In the genomic region with DNA sequence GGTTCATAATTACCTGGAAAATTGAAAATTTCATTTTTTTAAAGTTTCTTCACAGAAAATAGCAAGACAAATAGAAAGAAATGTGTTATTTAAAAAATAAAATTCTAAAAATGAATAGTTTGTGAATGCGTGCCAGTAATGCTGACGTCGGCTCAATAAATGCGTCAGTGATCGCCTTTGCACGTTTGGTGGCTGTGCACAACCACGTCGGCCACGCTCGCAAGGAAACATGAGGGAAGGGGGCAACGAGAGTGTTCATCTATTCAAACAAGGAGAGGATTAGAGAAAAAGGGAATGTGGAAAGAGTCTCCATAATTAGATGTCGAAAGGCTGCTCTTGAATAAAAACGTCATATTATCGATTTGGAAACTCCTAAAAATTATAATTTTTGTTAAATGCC, we compare ENCODE assay signal across 4 worm cellular contexts.
TF ChIP-seq lines count a peak whose summit lies in the region.

uggt-1 (minus strand) TSS at position 13 of the 400 bp plus-strand sequence.

TF ChIP-seq in whole organism, L2 larva, 48 proteins besides CTCF, POLR2A, EP300 and RAD21 (continues in another document):
- TF ChIP-seq snpc-4 (tag; optimal IDR thresholded peaks at IDR 0.05; lab: Kevin White, UChicago), result peak; percentile 55
- TF ChIP-seq unc-55 (GFP tag; optimal IDR thresholded peaks at IDR 0.05; lab: Kevin White, UChicago), result peak; percentile 90
- TF ChIP-seq nhr-21 (tag; optimal IDR thresholded peaks at IDR 0.05; lab: Kevin White, UChicago), result peak; percentile 81
- TF ChIP-seq ztf-4 (tag; optimal IDR thresholded peaks at IDR 0.05; lab: Kevin White, UChicago), result peak; percentile 88
- TF ChIP-seq fos-1 (tag; optimal IDR thresholded peaks at IDR 0.05; lab: Kevin White, UChicago), result peak; percentile 94
- TF ChIP-seq elt-3 (tag; optimal IDR thresholded peaks at IDR 0.05; lab: Kevin White, UChicago), result no peak
- no peak for TF ChIP-seq ztf-11 (tag; optimal IDR thresholded peaks at IDR 0.05; lab: Kevin White, UChicago)
- TF ChIP-seq ceh-16 (tag; optimal IDR thresholded peaks at IDR 0.05; lab: Kevin White, UChicago), result peak; percentile 27
- TF ChIP-seq ceh-82 (tag; optimal IDR thresholded peaks at IDR 0.05; lab: Kevin White, UChicago), result peak; percentile 57
- no peak for TF ChIP-seq nhr-12 (tag; optimal IDR thresholded peaks at IDR 0.05; lab: Kevin White, UChicago)
- TF ChIP-seq ama-1 (optimal IDR thresholded peaks at IDR 0.05; lab: Kevin White, UChicago), result no peak
- peak; percentile 88 for TF ChIP-seq nhr-129 (tag; optimal IDR thresholded peaks at IDR 0.05; lab: Kevin White, UChicago)
- TF ChIP-seq nhr-77 (tag; optimal IDR thresholded peaks at IDR 0.05; lab: Kevin White, UChicago), result peak; percentile 46
- TF ChIP-seq aly-2 (tag; optimal IDR thresholded peaks at IDR 0.05; lab: Kevin White, UChicago), result no peak
- TF ChIP-seq unc-39 (tag; optimal IDR thresholded peaks at IDR 0.05; lab: Kevin White, UChicago), result no peak
- TF ChIP-seq unc-62 (GFP tag; optimal IDR thresholded peaks at IDR 0.05; lab: Kevin White, UChicago), result peak; percentile 52
- TF ChIP-seq lsy-2 (tag; optimal IDR thresholded peaks at IDR 0.05; lab: Kevin White, UChicago), result peak; percentile 80 to 94
- no peak for TF ChIP-seq ztf-1 (GFP tag; conservative IDR thresholded peaks at IDR 0.05; lab: Robert Waterston, UW)
- TF ChIP-seq F13H6.1 (tag; optimal IDR thresholded peaks at IDR 0.05; lab: Kevin White, UChicago), result peak; percentile 94
- TF ChIP-seq C34F6.9 (tag; optimal IDR thresholded peaks at IDR 0.05; lab: Kevin White, UChicago), result peak; percentile 90
- peak; percentile 93 for TF ChIP-seq zag-1 (tag; optimal IDR thresholded peaks at IDR 0.05; lab: Kevin White, UChicago)
- TF ChIP-seq nhr-6 (tag; optimal IDR thresholded peaks at IDR 0.05; lab: Kevin White, UChicago), result peak; percentile 82

TF ChIP-seq in whole organism, L4 larva, 104 proteins besides CTCF, POLR2A, EP300 and RAD21 (continues in another document):
- TF ChIP-seq daf-19 (GFP tag; conservative IDR thresholded peaks at IDR 0.05; lab: Robert Waterston, UW) (peak; percentile 87), F37D6.2 (tag; optimal IDR thresholded peaks at IDR 0.05; lab: Kevin White, UChicago) (peak; percentile 90), rbr-2 (tag; optimal IDR thresholded peaks at IDR 0.05; lab: Kevin White, UChicago) (peak; percentile 96), ztf-11 (tag; optimal IDR thresholded peaks at IDR 0.05; lab: Kevin White, UChicago) (no peak), D1046.2 (GFP tag; IDR thresholded peaks at IDR 0.05; lab: Robert Waterston, UW) (no peak), unc-39 (tag; optimal IDR thresholded peaks at IDR 0.05; lab: Kevin White, UChicago) (no peak), tag-97 (GFP tag; IDR thresholded peaks at IDR 0.05; lab: Robert Waterston, UW) (no peak), ZK546.5 (tag; optimal IDR thresholded peaks at IDR 0.05; lab: Kevin White, UChicago) (no peak), daf-8 (GFP tag; IDR thresholded peaks at IDR 0.05; lab: Robert Waterston, UW) (no peak), unc-130 (GFP tag; optimal IDR thresholded peaks at IDR 0.05; lab: Kevin White, UChicago) (no peak), ceh-44 (GFP tag; IDR thresholded peaks at IDR 0.05; lab: Robert Waterston, UW) (no peak), madf-9 (GFP tag; conservative IDR thresholded peaks at IDR 0.05; lab: Robert Waterston, UW) (peak; percentile 67; the same call in 1 of the 2 replicates), pqm-1 (tag; optimal IDR thresholded peaks at IDR 0.05; lab: Kevin White, UChicago) (peak; percentile 73), nhr-102 (tag; optimal IDR thresholded peaks at IDR 0.05; lab: Kevin White, UChicago) (peak; percentile 86), ces-1 (GFP tag; optimal IDR thresholded peaks at IDR 0.05; lab: Kevin White, UChicago) (peak; percentile 48), nhr-28 (tag; optimal IDR thresholded peaks at IDR 0.05; lab: Kevin White, UChicago) (peak; percentile 85), dmd-8 (GFP tag; IDR thresholded peaks at IDR 0.05; lab: Robert Waterston, UW) (no peak), ZK337.2 (GFP tag; IDR thresholded peaks at IDR 0.05; lab: Robert Waterston, UW) (no peak), R02D3.7 (tag; optimal IDR thresholded peaks at IDR 0.05; lab: Kevin White, UChicago) (no peak), vab-7 (GFP tag; IDR thresholded peaks at IDR 0.05; lab: Robert Waterston, UW) (peak; percentile 72), lin-29 (GFP tag; IDR thresholded peaks at IDR 0.05; lab: Robert Waterston, UW) (no peak), T20F7.1 (GFP tag; optimal IDR thresholded peaks at IDR 0.05; lab: Kevin White, UChicago) (peak; percentile 85), saeg-2 (GFP tag; IDR thresholded peaks at IDR 0.05; lab: Robert Waterston, UW) (no peak), gei-8 (GFP tag; optimal IDR thresholded peaks at IDR 0.05; lab: Kevin White, UChicago) (no peak)

TF ChIP-seq in whole organism, late embryonic, 69 proteins besides CTCF, POLR2A, EP300 and RAD21 (continues in another document):
- no peak for TF ChIP-seq mec-3 (tag; optimal IDR thresholded peaks at IDR 0.05; lab: Kevin White, UChicago; ENCODE audit: borderline replicate concordance)
- TF ChIP-seq unc-42 (tag; optimal IDR thresholded peaks at IDR 0.05; lab: Kevin White, UChicago), result peak; percentile 95
- TF ChIP-seq K09A11.1 (tag; optimal IDR thresholded peaks at IDR 0.05; lab: Kevin White, UChicago; ENCODE audit: insufficient read depth), result no peak
- no peak for TF ChIP-seq eyg-1 (tag; optimal IDR thresholded peaks at IDR 0.05; lab: Kevin White, UChicago)
- TF ChIP-seq ztf-16 (tag; optimal IDR thresholded peaks at IDR 0.05; lab: Kevin White, UChicago), result peak; percentile 33
- no peak for TF ChIP-seq hlh-13 (GFP tag; optimal IDR thresholded peaks at IDR 0.05; lab: Kevin White, UChicago)
- TF ChIP-seq hlh-8 (tag; optimal IDR thresholded peaks at IDR 0.05; lab: Kevin White, UChicago), result no peak
- peak; percentile 0 for TF ChIP-seq madf-2 (tag; optimal IDR thresholded peaks at IDR 0.05; lab: Kevin White, UChicago)
- TF ChIP-seq ceh-30 (tag; optimal IDR thresholded peaks at IDR 0.05; lab: Kevin White, UChicago), result peak; percentile 42
- TF ChIP-seq unc-55 (GFP tag; optimal IDR thresholded peaks at IDR 0.05; lab: Kevin White, UChicago), result no peak
- no peak for TF ChIP-seq nhr-232 (tag; optimal IDR thresholded peaks at IDR 0.05; lab: Kevin White, UChicago)
- peak; percentile 86 for TF ChIP-seq nfya-1 (tag; optimal IDR thresholded peaks at IDR 0.05; lab: Kevin White, UChicago)
- no peak for TF ChIP-seq nhr-11 (tag; optimal IDR thresholded peaks at IDR 0.05; lab: Kevin White, UChicago)
- TF ChIP-seq Y22D7AL.16 (tag; optimal IDR thresholded peaks at IDR 0.05; lab: Kevin White, UChicago), result peak; percentile 23
- no peak for TF ChIP-seq pag-3 (tag; optimal IDR thresholded peaks at IDR 0.05; lab: Kevin White, UChicago; ENCODE audit: borderline replicate concordance)
- TF ChIP-seq zip-5 (tag; optimal IDR thresholded peaks at IDR 0.05; lab: Kevin White, UChicago), result no peak
- TF ChIP-seq sdc-2 (tag; optimal IDR thresholded peaks at IDR 0.05; lab: Kevin White, UChicago), result peak; percentile 63
- no peak for TF ChIP-seq ahr-1 (tag; optimal IDR thresholded peaks at IDR 0.05; lab: Kevin White, UChicago)
- no peak for TF ChIP-seq lim-6 (tag; optimal IDR thresholded peaks at IDR 0.05; lab: Kevin White, UChicago)
- TF ChIP-seq ceh-18 (tag; optimal IDR thresholded peaks at IDR 0.05; lab: Kevin White, UChicago), result peak; percentile 70
- peak; percentile 62 for TF ChIP-seq sox-2 (GFP tag; IDR thresholded peaks at IDR 0.05; lab: Robert Waterston, UW)
- TF ChIP-seq pha-2 (tag; optimal IDR thresholded peaks at IDR 0.05; lab: Kevin White, UChicago), result no peak
- peak; percentile 80 for TF ChIP-seq ceh-34 (tag; optimal IDR thresholded peaks at IDR 0.05; lab: Kevin White, UChicago)
- peak; percentile 58 for TF ChIP-seq ceh-6 (GFP tag; optimal IDR thresholded peaks at IDR 0.05; lab: Kevin White, UChicago)

TF ChIP-seq in whole organism, mixed stage, embryonic, 35 proteins besides CTCF, POLR2A, EP300 and RAD21:
- TF ChIP-seq drap-1 (GFP tag; optimal IDR thresholded peaks at IDR 0.05; lab: Kevin White, UChicago) (peak; percentile 45), ces-1 (GFP tag; optimal IDR thresholded peaks at IDR 0.05; lab: Kevin White, UChicago) (peak; percentile 95), pha-4 (tag; optimal IDR thresholded peaks at IDR 0.05; lab: Kevin White, UChicago) (peak; percentile 62), M03D4.4 (tag; optimal IDR thresholded peaks at IDR 0.05; lab: Kevin White, UChicago) (peak; percentile 59), zip-8 (tag; optimal IDR thresholded peaks at IDR 0.05; lab: Kevin White, UChicago) (peak; percentile 1), elt-3 (tag; optimal IDR thresholded peaks at IDR 0.05; lab: Kevin White, UChicago) (no peak), ceh-43 (GFP tag; optimal IDR thresholded peaks at IDR 0.05; lab: Kevin White, UChicago) (peak; percentile 19), blmp-1 (tag; optimal IDR thresholded peaks at IDR 0.05; lab: Kevin White, UChicago) (no peak), lin-13 (tag; optimal IDR thresholded peaks at IDR 0.05; lab: Kevin White, UChicago) (peak; percentile 90), bed-3 (GFP tag; optimal IDR thresholded peaks at IDR 0.05; lab: Kevin White, UChicago) (no peak), flh-1 (GFP tag; optimal IDR thresholded peaks at IDR 0.05; lab: Kevin White, UChicago) (peak; percentile 13), ceh-83 (GFP tag; optimal IDR thresholded peaks at IDR 0.05; lab: Kevin White, UChicago) (peak; percentile 48), cnd-1 (tag; optimal IDR thresholded peaks at IDR 0.05; lab: Kevin White, UChicago) (peak; percentile 75), unc-120 (tag; optimal IDR thresholded peaks at IDR 0.05; lab: Kevin White, UChicago; ENCODE audit: poor library complexity, severe bottlenecking) (peak; percentile 55), lsy-2 (tag; optimal IDR thresholded peaks at IDR 0.05; lab: Kevin White, UChicago) (peak; percentile 77), mep-1 (tag; optimal IDR thresholded peaks at IDR 0.05; lab: Kevin White, UChicago) (peak; percentile 92), nhr-237 (tag; optimal IDR thresholded peaks at IDR 0.05; lab: Kevin White, UChicago) (peak; percentile 40), tbx-8 (GFP tag; optimal IDR thresholded peaks at IDR 0.05; lab: Kevin White, UChicago) (peak; percentile 28), ceh-39 (tag; optimal IDR thresholded peaks at IDR 0.05; lab: Kevin White, UChicago) (peak; percentile 36), hlh-1 (tag; optimal IDR thresholded peaks at IDR 0.05; lab: Kevin White, UChicago) (peak; percentile 37), mab-5 (tag; optimal IDR thresholded peaks at IDR 0.05; lab: Kevin White, UChicago) (no peak), unc-39 (tag; optimal IDR thresholded peaks at IDR 0.05; lab: Kevin White, UChicago) (no peak)
